Worm (Caenorhabditis elegans) whole organism, L1 larva: Measurements from ENCODE around the gene che-11.

Experiments
- dpl-1 ChIP-seq, 3 experiments: fragments of 150-350 bp in 2 of 3; sonication (generic microtip) in 1 of 3; optimal IDR thresholded peaks; 2 replicates each; lab custom pipeline; 2014 to 2017; ENCODE audit warnings: missing biosample characterization in 3 of 3, missing genetic modification characterization in 3 of 3, missing genetic modification reagents in 3 of 3
- elt-2 ChIP-seq: sonication (generic microtip); optimal IDR thresholded peaks from 2 replicates; lab custom pipeline; 2016; ENCODE audit warnings: missing genetic modification characterization, mild to moderate bottlenecking, inconsistent platforms, missing compliant biosample characterization, missing genetic modification reagents
- lsy-2 ChIP-seq, 2 experiments: fragments of 150-350 bp; optimal IDR thresholded peaks; 2 replicates each; lab custom pipeline; 2014; ENCODE audit warnings: missing biosample characterization in 2 of 2, missing genetic modification characterization in 2 of 2
- nhr-237 ChIP-seq: fragments of 150-350 bp; optimal IDR thresholded peaks from 2 replicates; lab custom pipeline; 2014; ENCODE audit warnings: missing biosample characterization, missing genetic modification characterization
- nhr-77 ChIP-seq: fragments of 150-350 bp; optimal IDR thresholded peaks from 2 replicates; lab custom pipeline; 2014; ENCODE audit warnings: missing biosample characterization, missing genetic modification characterization
- tbx-2 ChIP-seq: sonication (generic microtip); optimal IDR thresholded peaks from 2 replicates; lab custom pipeline; 2016; ENCODE audit warnings: missing genetic modification characterization, missing compliant biosample characterization
- unc-62 ChIP-seq: fragments of 150-350 bp; optimal IDR thresholded peaks from 2 replicates; lab custom pipeline; 2014; ENCODE audit warnings: missing biosample characterization, missing genetic modification reagents, missing genetic modification characterization
- zag-1 ChIP-seq: fragments of 150-350 bp; optimal IDR thresholded peaks from 2 replicates; lab custom pipeline; 2014; ENCODE audit warnings: missing biosample characterization, missing genetic modification characterization
- ztf-11 ChIP-seq, 2 experiments: sonication (generic microtip); optimal IDR thresholded peaks; 2 replicates each; lab custom pipeline; 2016 to 2017; ENCODE audit warnings: missing genetic modification characterization in 2 of 2, missing biosample characterization in 1 of 2, missing compliant biosample characterization in 1 of 2

DNA sequence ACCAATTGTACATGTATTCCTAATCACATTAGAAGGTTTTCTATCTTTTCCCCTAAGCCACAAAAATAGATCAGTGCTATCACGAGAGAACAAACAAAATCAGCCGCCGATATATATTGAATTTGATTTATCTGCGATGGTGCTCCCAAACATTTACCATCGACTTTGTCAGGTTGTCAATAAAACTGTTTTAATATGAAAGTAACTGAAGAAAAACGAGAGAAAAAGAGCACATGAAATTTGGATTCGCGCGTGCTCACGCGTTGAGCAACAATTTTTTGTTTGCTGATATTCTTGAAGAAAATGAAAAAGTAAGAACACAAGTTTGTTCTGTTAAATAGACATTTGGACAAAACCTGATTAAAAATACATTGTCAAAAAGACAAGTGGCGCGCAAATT lies 38.3 kb upstream of the che-11 start:
- TF ChIP-seq ztf-11 (tag; optimal IDR thresholded peaks at IDR 0.05; lab: Kevin White, UChicago) (no peak), nhr-237 (tag; lab: Kevin White, UChicago) (no peak), nhr-77 (tag; lab: Kevin White, UChicago) (no peak), unc-62 (no peak), zag-1 (tag; lab: Kevin White, UChicago) (no peak), elt-2 (tag; lab: Kevin White, UChicago) (no peak), tbx-2 (tag; lab: Kevin White, UChicago) (peak; percentile 26), lsy-2 (tag; optimal IDR thresholded peaks at IDR 0.05; lab: Kevin White, UChicago) (no peak), dpl-1 (GFP tag; optimal IDR thresholded peaks at IDR 0.05; lab: Kevin White, UChicago) (no peak)
